Worm (Caenorhabditis elegans) whole organism, L1 larva: Measurements from ENCODE around the gene lect-2.

Experiments
- egl-27 ChIP-seq, 2 experiments: fragments of 150-350 bp in 1 of 2; sonication (generic microtip); optimal IDR thresholded peaks; 3 replicates each; lab custom pipeline; 2017 to 2018; ENCODE audit warnings: missing biosample characterization in 2 of 2, missing genetic modification characterization in 2 of 2, missing genetic modification reagents in 2 of 2
- elt-2 ChIP-seq: sonication (generic microtip); optimal IDR thresholded peaks from 2 replicates; lab custom pipeline; 2016; ENCODE audit warnings: missing genetic modification characterization, mild to moderate bottlenecking, inconsistent platforms, missing compliant biosample characterization, missing genetic modification reagents
- elt-3 ChIP-seq, 6 experiments: fragments of 150-350 bp in 1 of 6; sonication (generic microtip); optimal IDR thresholded peaks; 2 replicates each; lab custom pipeline; 2017 to 2018; ENCODE audit warnings: missing biosample characterization in 6 of 6, missing genetic modification characterization in 6 of 6, inconsistent platforms in 1 of 6
- fkh-8 ChIP-seq: sonication (generic microtip); optimal IDR thresholded peaks from 2 replicates; lab custom pipeline; 2016; ENCODE audit warnings: mild to moderate bottlenecking, missing genetic modification characterization, missing compliant biosample characterization
- lsy-2 ChIP-seq, 2 experiments: fragments of 150-350 bp; optimal IDR thresholded peaks; 2 replicates each; lab custom pipeline; 2014; ENCODE audit warnings: missing biosample characterization in 2 of 2, missing genetic modification characterization in 2 of 2
- nhr-11 ChIP-seq: fragments of 150-350 bp; optimal IDR thresholded peaks from 2 replicates; lab custom pipeline; 2014; ENCODE audit warnings: missing biosample characterization, missing genetic modification characterization
- nhr-12 ChIP-seq: sonication (generic microtip); optimal IDR thresholded peaks from 2 replicates; lab custom pipeline; 2017; ENCODE audit warnings: missing biosample characterization, missing genetic modification characterization
- nhr-77 ChIP-seq: fragments of 150-350 bp; optimal IDR thresholded peaks from 2 replicates; lab custom pipeline; 2014; ENCODE audit warnings: missing biosample characterization, missing genetic modification characterization
- rnt-1 ChIP-seq: sonication (generic microtip); optimal IDR thresholded peaks from 2 replicates; lab custom pipeline; 2016; ENCODE audit warnings: mild to moderate bottlenecking, missing genetic modification characterization, moderate library complexity, missing compliant biosample characterization
- snpc-4 ChIP-seq: fragments of 150-350 bp; optimal IDR thresholded peaks from 2 replicates; lab custom pipeline; 2014; ENCODE audit warnings: missing biosample characterization, missing genetic modification characterization
- tbx-2 ChIP-seq: sonication (generic microtip); optimal IDR thresholded peaks from 2 replicates; lab custom pipeline; 2016; ENCODE audit warnings: missing genetic modification characterization, missing compliant biosample characterization
- ztf-11 ChIP-seq, 2 experiments: sonication (generic microtip); optimal IDR thresholded peaks; 2 replicates each; lab custom pipeline; 2016 to 2017; ENCODE audit warnings: missing genetic modification characterization in 2 of 2, missing biosample characterization in 1 of 2, missing compliant biosample characterization in 1 of 2
- ztf-4 ChIP-seq: fragments of 150-350 bp; optimal IDR thresholded peaks from 2 replicates; lab custom pipeline; 2014; ENCODE audit warnings: missing biosample characterization, missing genetic modification characterization

ce11 chrII:5745088-5745487 lies 45.4 kb upstream of the lect-2 start, which contains the start of gene F10C1.9:
- peak; percentile 0 for TF ChIP-seq elt-2
- no peak for TF ChIP-seq lsy-2 (tag; optimal IDR thresholded peaks at IDR 0.05; lab: Kevin White, UChicago)
- TF ChIP-seq nhr-11 (tag; lab: Kevin White, UChicago), result no peak
- no peak for TF ChIP-seq nhr-77 (tag; lab: Kevin White, UChicago)
- TF ChIP-seq tbx-2 (tag; lab: Kevin White, UChicago), result no peak
- no peak for TF ChIP-seq ztf-11 (tag; optimal IDR thresholded peaks at IDR 0.05; lab: Kevin White, UChicago)
- TF ChIP-seq fkh-8, result no peak
- TF ChIP-seq ztf-4 (tag; lab: Kevin White, UChicago), result no peak
- TF ChIP-seq nhr-12 (tag; lab: Kevin White, UChicago), result no peak
- no peak for TF ChIP-seq egl-27 (tag; optimal IDR thresholded peaks at IDR 0.05; lab: Kevin White, UChicago)
- TF ChIP-seq elt-3 (tag; optimal IDR thresholded peaks at IDR 0.05; lab: Kevin White, UChicago), result no peak
- TF ChIP-seq snpc-4 (tag; lab: Kevin White, UChicago), result no peak
- no peak for TF ChIP-seq rnt-1 (tag; lab: Kevin White, UChicago)
